Worm (Caenorhabditis elegans): ENCODE measurements around the gene srbc-3.

ce11 chrV:3281523-3281922, 26.7 kb upstream of the srbc-3 start, which contains the start of gene T28A11.25:
- TF ChIP-seq fos-1 (tag; optimal IDR thresholded peaks at IDR 0.05) = no peak
- TF ChIP-seq ztf-11 (tag; optimal IDR thresholded peaks at IDR 0.05) = no peak

Measured in whole organism, L3 larva.